Worm (Caenorhabditis elegans) whole organism, midembryonic: ENCODE data around the gene bus-12.

Source experiments
- T22C8.4 ChIP-seq: fragments of 200-800 bp; sonication (Bioruptor generic); IDR thresholded peaks from 2 replicates; pipeline ENCODE4 v1.3.6; 2022; ENCODE audit warnings: missing genetic modification characterization, missing compliant biosample characterization
- cog-1 ChIP-seq: sonication (generic microtip); optimal IDR thresholded peaks from 2 replicates; lab custom pipeline; 2016; ENCODE audit warnings: missing genetic modification characterization, missing compliant biosample characterization
- flt-1 ChIP-seq: fragments of 200-800 bp; sonication (Bioruptor generic); IDR thresholded peaks from 2 replicates; pipeline ENCODE4 v1.3.6; 2022; ENCODE audit warnings: missing genetic modification characterization, missing compliant biosample characterization
- klf-2 ChIP-seq: fragments of 200-800 bp; sonication (Bioruptor generic); conservative IDR thresholded peaks from 2 replicates; pipeline ENCODE4 v1.3.6; 2022; ENCODE audit warnings: missing genetic modification reagents, missing genetic modification characterization, missing compliant biosample characterization
- med-1 ChIP-seq: sonication (generic microtip); optimal IDR thresholded peaks from 2 replicates; lab custom pipeline; 2017; ENCODE audit warnings: missing genetic modification characterization, mild to moderate bottlenecking, missing compliant biosample characterization, antibody characterized with exemption, missing genetic modification reagents; ENCODE audit not compliant: insufficient read depth
- ref-1 ChIP-seq: fragments of 200-800 bp; sonication (Bioruptor generic); conservative IDR thresholded peaks from 2 replicates; pipeline ENCODE4 v1.3.6; 2022; ENCODE audit warnings: missing genetic modification reagents, missing genetic modification characterization, missing compliant biosample characterization
- tab-1 ChIP-seq: fragments of 200-800 bp; sonication (Bioruptor generic); IDR thresholded peaks from 2 replicates; pipeline ENCODE4 v1.3.6; 2022; ENCODE audit warnings: missing genetic modification characterization, missing compliant biosample characterization
- ztf-23 ChIP-seq: fragments of 200-800 bp; sonication (Bioruptor generic); IDR thresholded peaks from 2 replicates; pipeline ENCODE4 v1.3.6; 2022; ENCODE audit warnings: missing genetic modification reagents, missing genetic modification characterization, missing compliant biosample characterization
- ztf-29 ChIP-seq: fragments of 200-800 bp; sonication (Bioruptor generic); IDR thresholded peaks from 2 replicates; pipeline ENCODE4 v1.3.6; 2022; ENCODE audit warnings: missing genetic modification reagents, missing genetic modification characterization, missing compliant biosample characterization

DNA sequence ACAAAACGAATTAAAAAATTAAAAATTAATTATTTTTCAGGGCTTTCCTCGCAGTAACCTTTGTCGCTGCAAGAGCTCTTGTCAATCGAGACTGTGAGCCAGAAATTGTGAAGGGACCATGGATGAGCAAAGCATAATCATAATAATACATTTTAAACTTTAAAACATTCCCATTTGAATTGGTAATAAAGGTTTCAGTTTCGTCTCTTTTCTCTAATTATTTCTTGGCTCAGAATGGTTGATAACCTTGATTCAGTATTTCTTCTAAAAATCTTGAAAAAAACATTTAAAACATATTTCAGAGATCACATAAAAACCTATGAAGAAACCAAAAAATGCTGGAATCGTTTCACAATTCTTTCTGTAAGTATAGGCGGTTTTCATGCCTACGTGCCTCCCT, 2.9 kb downstream of the bus-12 start, which contains the start of gene JC8.16:
- no peak for TF ChIP-seq ztf-29 (GFP tag; lab: Robert Waterston, UW)
- TF ChIP-seq tab-1 (GFP tag; lab: Robert Waterston, UW), result no peak
- no peak for TF ChIP-seq T22C8.4 (GFP tag; lab: Robert Waterston, UW)
- no peak for TF ChIP-seq ztf-23
- no peak for TF ChIP-seq flt-1
- TF ChIP-seq klf-2, result no peak
- TF ChIP-seq ref-1 (GFP tag; lab: Robert Waterston, UW), result no peak
- TF ChIP-seq med-1 (GFP tag; lab: Kevin White, UChicago), result no peak
- no peak for TF ChIP-seq cog-1 (tag; lab: Kevin White, UChicago)
